Worm (Caenorhabditis elegans): Measurements from ENCODE around the gene srxa-2.

ce11 chrIV:9459224-9459781 lies 36.1 kb downstream of the srxa-2 start, which contains the start of gene copb-2:
- no peak for TF ChIP-seq dao-5 (tag; optimal IDR thresholded peaks at IDR 0.05)
- no peak for TF ChIP-seq W03F9.2 (tag; optimal IDR thresholded peaks at IDR 0.05)

Measured in whole organism, L4/young adult.